Worm (Caenorhabditis elegans): ENCODE results near the gene F25B5.3.

F25B5.3 gene

ce11 chrIII:5988010-5988409 lies 39.3 kb downstream of the F25B5.3 start (continued):
- TF ChIP-seq crh-2 (tag; optimal IDR thresholded peaks at IDR 0.05) (peak; percentile 24), snpc-4 (tag; optimal IDR thresholded peaks at IDR 0.05) (no peak), nhr-237 (tag; optimal IDR thresholded peaks at IDR 0.05) (no peak), Y55F3AM.14 (GFP tag; optimal IDR thresholded peaks at IDR 0.05) (no peak)

- TF ChIP-seq peb-1 (tag; optimal IDR thresholded peaks at IDR 0.05), result no peak
- TF ChIP-seq ztf-4 (tag; optimal IDR thresholded peaks at IDR 0.05), result no peak
- no peak for TF ChIP-seq Y55F3AM.14 (GFP tag; optimal IDR thresholded peaks at IDR 0.05)
- no peak for TF ChIP-seq ceh-82 (tag; optimal IDR thresholded peaks at IDR 0.05)
- no peak for TF ChIP-seq ama-1 (optimal IDR thresholded peaks at IDR 0.05)
- TF ChIP-seq unc-55 (GFP tag; optimal IDR thresholded peaks at IDR 0.05), result no peak
- no peak for TF ChIP-seq unc-62 (GFP tag; optimal IDR thresholded peaks at IDR 0.05)
- TF ChIP-seq nhr-21 (tag; optimal IDR thresholded peaks at IDR 0.05), result no peak
- TF ChIP-seq ztf-11 (tag; optimal IDR thresholded peaks at IDR 0.05), result no peak
- TF ChIP-seq nhr-237 (tag; optimal IDR thresholded peaks at IDR 0.05), result no peak
These were observed 39.8 kb downstream of the F25B5.3 start for ce11 chrIII:5988461-5988860.

DNA sequence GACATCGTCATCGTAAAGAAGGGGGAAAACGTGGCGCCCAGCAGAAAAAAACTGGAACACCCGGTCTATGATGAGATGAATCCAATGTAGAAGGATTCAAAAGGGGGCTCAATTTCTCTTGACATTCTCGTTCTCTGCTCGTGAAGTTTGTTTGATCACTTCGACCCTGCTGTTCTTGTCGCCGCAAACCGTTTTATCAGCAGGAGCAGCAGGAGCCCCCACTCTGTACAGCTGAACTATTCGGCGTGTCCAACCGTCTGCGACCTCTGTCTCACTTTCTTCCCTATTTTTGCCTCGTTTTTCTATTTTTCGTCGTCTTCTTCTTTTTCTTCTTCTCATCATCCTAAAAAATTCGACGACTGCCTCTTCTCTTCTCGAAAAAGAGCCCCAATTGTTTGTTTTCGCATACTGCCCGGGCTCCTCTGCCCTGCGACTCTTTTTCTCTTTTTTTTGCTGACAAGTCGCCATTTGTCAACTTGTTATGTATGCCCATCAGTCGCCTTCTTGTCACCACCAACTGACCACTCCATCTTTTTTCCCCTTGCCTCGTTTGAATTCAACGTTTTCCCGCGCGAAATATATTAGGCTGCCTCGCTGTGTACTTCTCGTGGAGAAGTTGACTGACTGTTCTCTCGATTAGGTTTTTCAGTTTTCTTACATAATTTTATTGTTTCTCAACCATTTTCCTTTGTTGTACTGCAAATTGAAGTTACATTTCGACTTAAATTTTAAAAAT lies 40.5 kb downstream of the F25B5.3 start:
- TF ChIP-seq sem-4 (tag; optimal IDR thresholded peaks at IDR 0.05) (peak; percentile 32), crh-2 (tag; optimal IDR thresholded peaks at IDR 0.05) (peak; percentile 33), lin-11 (tag; optimal IDR thresholded peaks at IDR 0.05) (no peak), F13H6.1 (tag; optimal IDR thresholded peaks at IDR 0.05) (peak; percentile 48), nhr-11 (tag; optimal IDR thresholded peaks at IDR 0.05) (no peak), unc-39 (tag; optimal IDR thresholded peaks at IDR 0.05) (no peak), ZK546.5 (tag; optimal IDR thresholded peaks at IDR 0.05) (no peak), aly-2 (tag; optimal IDR thresholded peaks at IDR 0.05) (no peak), snpc-4 (tag; optimal IDR thresholded peaks at IDR 0.05) (no peak), fos-1 (tag; optimal IDR thresholded peaks at IDR 0.05) (no peak), blmp-1 (tag; optimal IDR thresholded peaks at IDR 0.05; ENCODE audit: insufficient read depth) (no peak), ztf-4 (tag; optimal IDR thresholded peaks at IDR 0.05) (no peak), ceh-16 (tag; optimal IDR thresholded peaks at IDR 0.05) (no peak), alr-1 (tag; optimal IDR thresholded peaks at IDR 0.05) (no peak), zag-1 (tag; optimal IDR thresholded peaks at IDR 0.05) (no peak), mab-5 (tag; optimal IDR thresholded peaks at IDR 0.05) (peak; percentile 80), mbf-1 (tag; optimal IDR thresholded peaks at IDR 0.05) (no peak), ztf-1 (GFP tag; conservative IDR thresholded peaks at IDR 0.05) (no peak), gmeb-1 (tag; optimal IDR thresholded peaks at IDR 0.05) (peak; percentile 43), nhr-6 (tag; optimal IDR thresholded peaks at IDR 0.05) (no peak), elt-1 (tag; optimal IDR thresholded peaks at IDR 0.05) (no peak), nhr-10 (tag; optimal IDR thresholded peaks at IDR 0.05) (no peak), ceh-82 (tag; optimal IDR thresholded peaks at IDR 0.05) (no peak), nhr-237 (tag; optimal IDR thresholded peaks at IDR 0.05) (no peak), egl-27 (tag; optimal IDR thresholded peaks at IDR 0.05) (no peak), sma-9 (GFP tag; optimal IDR thresholded peaks at IDR 0.05) (no peak), sma-9 (tag; optimal IDR thresholded peaks at IDR 0.05) (no peak), nhr-23 (tag; optimal IDR thresholded peaks at IDR 0.05) (no peak), lin-13 (GFP tag; optimal IDR thresholded peaks at IDR 0.05) (no peak), nhr-21 (tag; optimal IDR thresholded peaks at IDR 0.05) (no peak), elt-3 (tag; optimal IDR thresholded peaks at IDR 0.05) (no peak), R02D3.7 (tag; optimal IDR thresholded peaks at IDR 0.05) (no peak), dmd-4 (tag; optimal IDR thresholded peaks at IDR 0.05) (no peak), nhr-129 (tag; optimal IDR thresholded peaks at IDR 0.05) (peak; percentile 39), nhr-25 (tag; optimal IDR thresholded peaks at IDR 0.05) (peak; percentile 34), unc-62 (GFP tag; optimal IDR thresholded peaks at IDR 0.05) (no peak), nhr-77 (tag; optimal IDR thresholded peaks at IDR 0.05) (no peak), peb-1 (tag; optimal IDR thresholded peaks at IDR 0.05) (no peak), C34F6.9 (tag; optimal IDR thresholded peaks at IDR 0.05) (peak; percentile 34), Y55F3AM.14 (GFP tag; optimal IDR thresholded peaks at IDR 0.05) (no peak), sma-3 (GFP tag; optimal IDR thresholded peaks at IDR 0.05) (peak; percentile 3), lin-39 (tag; optimal IDR thresholded peaks at IDR 0.05) (no peak), mdl-1 (tag; optimal IDR thresholded peaks at IDR 0.05) (no peak), nhr-12 (tag; optimal IDR thresholded peaks at IDR 0.05) (no peak), ama-1 (optimal IDR thresholded peaks at IDR 0.05) (no peak), lsy-2 (tag; optimal IDR thresholded peaks at IDR 0.05) (peak in 1 of 2 experiments; percentile 40), skn-1 (tag; optimal IDR thresholded peaks at IDR 0.05) (no peak), ztf-11 (tag; optimal IDR thresholded peaks at IDR 0.05) (no peak), unc-55 (GFP tag; optimal IDR thresholded peaks at IDR 0.05) (no peak)
